4 fruit fly cellular contexts compared by ENCODE assay signal in the genomic region with DNA sequence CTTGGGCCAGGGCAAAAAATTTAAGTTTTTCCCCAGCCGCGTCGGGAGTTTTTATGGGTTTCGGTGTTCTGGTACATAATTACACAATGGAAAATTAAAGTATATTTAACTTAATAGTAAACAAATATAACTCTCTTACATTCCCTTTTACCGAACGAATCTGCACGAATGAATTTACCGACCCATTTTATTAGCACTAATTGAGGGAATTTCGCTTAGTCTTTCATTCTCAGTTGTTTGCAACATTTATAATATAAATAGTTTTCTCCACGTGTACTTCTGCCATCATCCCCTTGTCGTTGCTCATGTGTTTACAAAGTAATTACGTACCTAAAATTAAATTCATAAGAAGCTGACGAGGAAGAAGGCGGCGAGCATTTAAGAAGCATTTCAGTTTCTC.
TF ChIP-seq lines count a peak whose summit lies in the region.

No protein-coding gene starts in this region.

- TF ChIP-seq CTCF in whole organism, embryonic (GFP tag; optimal IDR thresholded peaks at IDR 0.05; lab: Kevin White, UChicago): no peak

TF ChIP-seq in whole organism, embryonic, 481 proteins besides CTCF, POLR2A, EP300 and RAD21 (continues in another document):
- TF ChIP-seq CG4854 (GFP tag; optimal IDR thresholded peaks at IDR 0.05; lab: Kevin White, UChicago): no peak
- TF ChIP-seq nmo (GFP tag; optimal IDR thresholded peaks at IDR 0.05; lab: Kevin White, UChicago): peak; percentile 7
- peak; percentile 22 for TF ChIP-seq CG11504 (tag; optimal IDR thresholded peaks at IDR 0.05; lab: Kevin White, UChicago)
- 0 out of 3 replicates have a peak, but pooled peaks have one; percentile 38 for TF ChIP-seq CG17361 (GFP tag; IDR thresholded peaks at IDR 0.05; lab: Robert Waterston, UW)
- no peak for TF ChIP-seq ab (GFP tag; optimal IDR thresholded peaks at IDR 0.05; lab: Kevin White, UChicago)
- peak; percentile 10 for TF ChIP-seq CG14710 (tag; optimal IDR thresholded peaks at IDR 0.05; lab: Kevin White, UChicago)
- TF ChIP-seq CG10267 (tag; optimal IDR thresholded peaks at IDR 0.05; lab: Kevin White, UChicago): peak; percentile 25
- TF ChIP-seq Ssrp (tag; optimal IDR thresholded peaks at IDR 0.05; lab: Kevin White, UChicago): no peak
- TF ChIP-seq NC2α (GFP tag; optimal IDR thresholded peaks at IDR 0.05; lab: Kevin White, UChicago): no peak
- no peak for TF ChIP-seq lbe (GFP tag; optimal IDR thresholded peaks at IDR 0.05; lab: Kevin White, UChicago)
- TF ChIP-seq Med (GFP tag; lab: Kevin White, UChicago): peak; percentile 21
- TF ChIP-seq Xrp1 (GFP tag; IDR thresholded peaks at IDR 0.05; lab: Robert Waterston, UW): peak; percentile 41; the same call in 1 of the 2 replicates
- peak; percentile 54 for TF ChIP-seq CG18262 (tag; optimal IDR thresholded peaks at IDR 0.05; lab: Kevin White, UChicago)
- no peak for TF ChIP-seq CG31224 (GFP tag; IDR thresholded peaks at IDR 0.05; lab: Robert Waterston, UW)
- no peak for TF ChIP-seq CG9876 (GFP tag; optimal IDR thresholded peaks at IDR 0.05; lab: Kevin White, UChicago)
- peak; percentile 16 for TF ChIP-seq trem (tag; optimal IDR thresholded peaks at IDR 0.05; lab: Kevin White, UChicago)
- peak; percentile 19 for TF ChIP-seq CG12391 (tag; optimal IDR thresholded peaks at IDR 0.05; lab: Kevin White, UChicago)
- no peak for TF ChIP-seq az2 (GFP tag; optimal IDR thresholded peaks at IDR 0.05; lab: Kevin White, UChicago)
- TF ChIP-seq en (GFP tag; optimal IDR thresholded peaks at IDR 0.05; lab: Kevin White, UChicago): no peak
- TF ChIP-seq CG3281 (GFP tag; optimal IDR thresholded peaks at IDR 0.05; lab: Kevin White, UChicago): no peak
- TF ChIP-seq CG15073 (GFP tag; optimal IDR thresholded peaks at IDR 0.05; lab: Kevin White, UChicago): no peak
- peak in 1 of 2 experiments; percentile 33 for TF ChIP-seq bsh (GFP tag; optimal IDR thresholded peaks at IDR 0.05; lab: Kevin White, UChicago)

TF ChIP-seq in whole organism, prepupa, 60 proteins besides CTCF, POLR2A, EP300 and RAD21 (continues in another document):
- TF ChIP-seq vri (GFP tag; optimal IDR thresholded peaks at IDR 0.05; lab: Kevin White, UChicago): peak; percentile 18
- TF ChIP-seq achi (GFP tag; optimal IDR thresholded peaks at IDR 0.05; lab: Kevin White, UChicago): peak; percentile 32
- TF ChIP-seq CG6808 (GFP tag; optimal IDR thresholded peaks at IDR 0.05; lab: Kevin White, UChicago): peak; percentile 27
- no peak for TF ChIP-seq OdsH (GFP tag; optimal IDR thresholded peaks at IDR 0.05; lab: Kevin White, UChicago)
- peak; percentile 2 for TF ChIP-seq Ets21C (GFP tag; optimal IDR thresholded peaks at IDR 0.05; lab: Kevin White, UChicago)
- TF ChIP-seq Met (GFP tag; optimal IDR thresholded peaks at IDR 0.05; lab: Kevin White, UChicago): peak; percentile 47
- peak; percentile 63 for TF ChIP-seq Eip78C (GFP tag; lab: Kevin White, UChicago)
- TF ChIP-seq CG3919 (GFP tag; optimal IDR thresholded peaks at IDR 0.05; lab: Kevin White, UChicago): peak; percentile 30
- peak; percentile 81 for TF ChIP-seq dsx (GFP tag; optimal IDR thresholded peaks at IDR 0.05; lab: Kevin White, UChicago; ENCODE audit: poor library complexity, severe bottlenecking)
- TF ChIP-seq CG10631 (GFP tag; optimal IDR thresholded peaks at IDR 0.05; lab: Kevin White, UChicago): peak; percentile 11
- TF ChIP-seq CG15336 (GFP tag; IDR thresholded peaks at IDR 0.05; lab: Robert Waterston, UW): no peak
- peak; percentile 78 for TF ChIP-seq svp (GFP tag; lab: Kevin White, UChicago)
- peak; percentile 23 for TF ChIP-seq Sox14 (GFP tag; optimal IDR thresholded peaks at IDR 0.05; lab: Kevin White, UChicago)
- peak; percentile 40 for TF ChIP-seq lz (GFP tag; optimal IDR thresholded peaks at IDR 0.05; lab: Kevin White, UChicago)
- TF ChIP-seq CG3032 (tag; optimal IDR thresholded peaks at IDR 0.05; lab: Kevin White, UChicago): peak; percentile 38
- TF ChIP-seq CG31627 (GFP tag; optimal IDR thresholded peaks at IDR 0.05; lab: Kevin White, UChicago): peak; percentile 24
- peak; percentile 29 for TF ChIP-seq Hr39 (GFP tag; optimal IDR thresholded peaks at IDR 0.05; lab: Kevin White, UChicago)
- TF ChIP-seq Sox102F (GFP tag; optimal IDR thresholded peaks at IDR 0.05; lab: Kevin White, UChicago): peak; percentile 65
- no peak for TF ChIP-seq CG34406 (GFP tag; optimal IDR thresholded peaks at IDR 0.05; lab: Kevin White, UChicago)
- no peak for TF ChIP-seq CG6854 (GFP tag; optimal IDR thresholded peaks at IDR 0.05; lab: Kevin White, UChicago)
- TF ChIP-seq Ets96B (tag; optimal IDR thresholded peaks at IDR 0.05; lab: Kevin White, UChicago): peak; percentile 49
- TF ChIP-seq Smox (GFP tag; optimal IDR thresholded peaks at IDR 0.05; lab: Kevin White, UChicago): peak; percentile 38

TF ChIP-seq in whole organism, pupa, 21 proteins besides CTCF, POLR2A, EP300 and RAD21:
- peak; percentile 41 for TF ChIP-seq CG15710 (tag; optimal IDR thresholded peaks at IDR 0.05; lab: Kevin White, UChicago)
- TF ChIP-seq rn (GFP tag; IDR thresholded peaks at IDR 0.05; lab: Robert Waterston, UW): no peak
- TF ChIP-seq CG17806 (tag; optimal IDR thresholded peaks at IDR 0.05; lab: Kevin White, UChicago): peak; percentile 31
- no peak for TF ChIP-seq CG12605 (GFP tag; IDR thresholded peaks at IDR 0.05; lab: Robert Waterston, UW)
- TF ChIP-seq D1 (tag; optimal IDR thresholded peaks at IDR 0.05; lab: Kevin White, UChicago): no peak
- TF ChIP-seq CG13204 (GFP tag; optimal IDR thresholded peaks at IDR 0.05; lab: Kevin White, UChicago): no peak
- no peak for TF ChIP-seq Pif1B (GFP tag; optimal IDR thresholded peaks at IDR 0.05; lab: Kevin White, UChicago)
- no peak for TF ChIP-seq gl (tag; optimal IDR thresholded peaks at IDR 0.05; lab: Kevin White, UChicago)
- peak; percentile 30 for TF ChIP-seq CG34367 (tag; optimal IDR thresholded peaks at IDR 0.05; lab: Kevin White, UChicago)
- peak; percentile 20 for TF ChIP-seq Snoo (tag; optimal IDR thresholded peaks at IDR 0.05; lab: Kevin White, UChicago)
- peak; percentile 36 for TF ChIP-seq Pif1A (GFP tag; optimal IDR thresholded peaks at IDR 0.05; lab: Kevin White, UChicago)
- TF ChIP-seq CG10348 (GFP tag; IDR thresholded peaks at IDR 0.05; lab: Robert Waterston, UW): no peak
- TF ChIP-seq CG9948 (tag; optimal IDR thresholded peaks at IDR 0.05; lab: Kevin White, UChicago): peak; percentile 25
- no peak for TF ChIP-seq Ets98B (GFP tag; IDR thresholded peaks at IDR 0.05; lab: Robert Waterston, UW)
- TF ChIP-seq CG8301 (tag; optimal IDR thresholded peaks at IDR 0.05; lab: Kevin White, UChicago): no peak
- peak; percentile 41 for TF ChIP-seq CG14655 (GFP tag; optimal IDR thresholded peaks at IDR 0.05; lab: Kevin White, UChicago)
- TF ChIP-seq EcR (GFP tag; optimal IDR thresholded peaks at IDR 0.05; lab: Kevin White, UChicago): no peak
- TF ChIP-seq CG32121 (GFP tag; IDR thresholded peaks at IDR 0.05; lab: Robert Waterston, UW): no peak
- no peak for TF ChIP-seq fd96Ca (GFP tag; IDR thresholded peaks at IDR 0.05; lab: Robert Waterston, UW)
- peak; percentile 56 for TF ChIP-seq CG8159 (tag; optimal IDR thresholded peaks at IDR 0.05; lab: Kevin White, UChicago)
- TF ChIP-seq CG4496 (GFP tag; IDR thresholded peaks at IDR 0.05; lab: Robert Waterston, UW): no peak
TF ChIP-seq in whole organism, pupa: peak in this region for 8.

TF ChIP-seq in whole organism, wandering third instar larva, 38 proteins besides CTCF, POLR2A, EP300 and RAD21 (continues in another document):
- TF ChIP-seq psq (GFP tag; optimal IDR thresholded peaks at IDR 0.05; lab: Kevin White, UChicago) (no peak), OdsH (GFP tag; optimal IDR thresholded peaks at IDR 0.05; lab: Kevin White, UChicago) (no peak), woc (GFP tag; optimal IDR thresholded peaks at IDR 0.05; lab: Kevin White, UChicago) (no peak), Mio (GFP tag; optimal IDR thresholded peaks at IDR 0.05; lab: Kevin White, UChicago) (no peak), HLH106 (tag; optimal IDR thresholded peaks at IDR 0.05; lab: Kevin White, UChicago) (peak; percentile 21), dl (GFP tag; optimal IDR thresholded peaks at IDR 0.05; lab: Kevin White, UChicago; ENCODE audit: insufficient read depth in 1 of 2, partially characterized antibody in 2 of 2) (no peak), dsf (GFP tag; optimal IDR thresholded peaks at IDR 0.05; lab: Kevin White, UChicago; ENCODE audit: borderline replicate concordance) (no peak), Vsx2 (GFP tag; optimal IDR thresholded peaks at IDR 0.05; lab: Kevin White, UChicago; ENCODE audit: partially characterized antibody) (no peak), Jra (GFP tag; optimal IDR thresholded peaks at IDR 0.05; lab: Kevin White, UChicago) (no peak), Sp1 (GFP tag; optimal IDR thresholded peaks at IDR 0.05; lab: Kevin White, UChicago) (peak; percentile 14), foxo (GFP tag; optimal IDR thresholded peaks at IDR 0.05; lab: Kevin White, UChicago) (peak in 1 of 2 experiments; percentile 34), dmrt93B (GFP tag; optimal IDR thresholded peaks at IDR 0.05; lab: Kevin White, UChicago) (no peak), Hr83 (GFP tag; optimal IDR thresholded peaks at IDR 0.05; lab: Kevin White, UChicago; ENCODE audit: poor library complexity, severe bottlenecking) (no peak), CrebA (GFP tag; optimal IDR thresholded peaks at IDR 0.05; lab: Kevin White, UChicago; ENCODE audit: borderline replicate concordance) (no peak), h (GFP tag; optimal IDR thresholded peaks at IDR 0.05; lab: Kevin White, UChicago) (peak; percentile 47), tai (GFP tag; optimal IDR thresholded peaks at IDR 0.05; lab: Kevin White, UChicago) (no peak), Rel (GFP tag; optimal IDR thresholded peaks at IDR 0.05; lab: Kevin White, UChicago) (no peak), Rel (tag; optimal IDR thresholded peaks at IDR 0.05; lab: Kevin White, UChicago) (no peak), jim (GFP tag; optimal IDR thresholded peaks at IDR 0.05; lab: Kevin White, UChicago) (no peak), CG9705 (GFP tag; optimal IDR thresholded peaks at IDR 0.05; lab: Kevin White, UChicago) (no peak), Hr78 (GFP tag; optimal IDR thresholded peaks at IDR 0.05; lab: Kevin White, UChicago) (no peak), pan (optimal IDR thresholded peaks at IDR 0.05; lab: Kevin White, UChicago) (no peak), ey (GFP tag; optimal IDR thresholded peaks at IDR 0.05; lab: Kevin White, UChicago) (no peak), N (GFP tag; optimal IDR thresholded peaks at IDR 0.05; lab: Kevin White, UChicago) (no peak), CG32264 (GFP tag; optimal IDR thresholded peaks at IDR 0.05; lab: Kevin White, UChicago) (no peak), Myc (optimal IDR thresholded peaks at IDR 0.05; lab: Kevin White, UChicago) (no peak), rgr (GFP tag; optimal IDR thresholded peaks at IDR 0.05; lab: Kevin White, UChicago) (peak; percentile 1), sage (GFP tag; optimal IDR thresholded peaks at IDR 0.05; lab: Kevin White, UChicago) (peak; percentile 12), lola (GFP tag; optimal IDR thresholded peaks at IDR 0.05; lab: Kevin White, UChicago) (no peak), fru (GFP tag; optimal IDR thresholded peaks at IDR 0.05; lab: Kevin White, UChicago) (no peak), brk (GFP tag; optimal IDR thresholded peaks at IDR 0.05; lab: Kevin White, UChicago) (no peak)
